Worm (Caenorhabditis elegans): ENCODE measurements around the gene ZK185.2.

ce11 chrIV:4545818-4546217, 9.5 kb downstream of the ZK185.2 start, which contains the start of gene ZK185.5:
- TF ChIP-seq lin-32 (GFP tag; optimal IDR thresholded peaks at IDR 0.05) (no peak), mab-5 (tag; optimal IDR thresholded peaks at IDR 0.05) (no peak)
